Worm (Caenorhabditis elegans) whole organism, late embryonic: ENCODE data around the gene ctl-2.

Experiments used
- C08G9.2 ChIP-seq: sonication (generic microtip); optimal IDR thresholded peaks from 2 replicates; lab custom pipeline; 2016; ENCODE audit warnings: mild to moderate bottlenecking, missing genetic modification characterization, moderate library complexity, missing compliant biosample characterization
- C38D4.7 ChIP-seq: fragments of 200-800 bp; sonication (Bioruptor generic); optimal IDR thresholded peaks from 2 replicates; lab custom pipeline; 2018; ENCODE audit warnings: mild to moderate bottlenecking, missing genetic modification characterization, moderate library complexity, missing compliant biosample characterization
- K02D7.2 ChIP-seq: sonication (generic microtip); optimal IDR thresholded peaks from 2 replicates; lab custom pipeline; 2017; ENCODE audit warnings: mild to moderate bottlenecking, missing genetic modification characterization, missing compliant biosample characterization
- K09A11.1 ChIP-seq: sonication (generic microtip); optimal IDR thresholded peaks from 2 replicates; lab custom pipeline; 2017; ENCODE audit warnings: antibody characterized with exemption, mild to moderate bottlenecking, missing genetic modification characterization, missing compliant biosample characterization; ENCODE audit not compliant: insufficient read depth
- T23F11.4 ChIP-seq: fragments of 200-800 bp; sonication (Bioruptor generic); optimal IDR thresholded peaks from 2 replicates; lab custom pipeline; 2018; ENCODE audit warnings: mild to moderate bottlenecking, missing genetic modification characterization, missing compliant biosample characterization
- Y22D7AL.16 ChIP-seq: sonication (generic microtip); optimal IDR thresholded peaks from 2 replicates; lab custom pipeline; 2016; ENCODE audit warnings: missing genetic modification characterization, missing compliant biosample characterization
- ahr-1 ChIP-seq: sonication (generic microtip); optimal IDR thresholded peaks from 2 replicates; lab custom pipeline; 2016; ENCODE audit warnings: missing genetic modification characterization, missing compliant biosample characterization
- ama-1 ChIP-seq: fragments of 150-350 bp; optimal IDR thresholded peaks from 2 replicates; lab custom pipeline; 2014
- ceh-14 ChIP-seq: sonication (generic microtip); optimal IDR thresholded peaks from 2 replicates; lab custom pipeline; 2016; ENCODE audit warnings: missing genotype, missing genetic modification characterization, missing compliant biosample characterization
- ceh-18 ChIP-seq: sonication (generic microtip); optimal IDR thresholded peaks from 2 replicates; lab custom pipeline; 2016; ENCODE audit warnings: missing genetic modification characterization, missing compliant biosample characterization
- ceh-19 ChIP-seq: fragments of 200-800 bp; sonication (Bioruptor generic); optimal IDR thresholded peaks from 2 replicates; lab custom pipeline; 2018; ENCODE audit warnings: mild to moderate bottlenecking, missing genetic modification characterization, missing compliant biosample characterization
- ceh-22 ChIP-seq: sonication (generic microtip); optimal IDR thresholded peaks from 2 replicates; lab custom pipeline; 2017; ENCODE audit warnings: missing biosample characterization, missing genetic modification characterization
- ceh-24 ChIP-seq: sonication (generic microtip); optimal IDR thresholded peaks from 2 replicates; lab custom pipeline; 2016; ENCODE audit warnings: mild to moderate bottlenecking, missing genetic modification characterization, missing compliant biosample characterization
- ceh-30 ChIP-seq: fragments of 150-350 bp; optimal IDR thresholded peaks from 2 replicates; lab custom pipeline; 2014; ENCODE audit warnings: missing biosample characterization, missing genetic modification characterization
- ceh-31 ChIP-seq: sonication (generic microtip); optimal IDR thresholded peaks from 2 replicates; lab custom pipeline; 2016; ENCODE audit warnings: missing genetic modification characterization, missing compliant biosample characterization
- ceh-34 ChIP-seq: sonication (generic microtip); optimal IDR thresholded peaks from 2 replicates; lab custom pipeline; 2016; ENCODE audit warnings: mild to moderate bottlenecking, missing genetic modification characterization, missing compliant biosample characterization
- ceh-48 ChIP-seq: sonication (generic microtip); optimal IDR thresholded peaks from 2 replicates; lab custom pipeline; 2016; ENCODE audit warnings: missing genetic modification characterization, inconsistent platforms, missing compliant biosample characterization
- ceh-6 ChIP-seq: fragments of 200-800 bp; sonication (Bioruptor generic); optimal IDR thresholded peaks from 2 replicates; lab custom pipeline; 2018; ENCODE audit warnings: mild to moderate bottlenecking, missing genetic modification characterization, missing compliant biosample characterization
- che-1 ChIP-seq: sonication (generic microtip); optimal IDR thresholded peaks from 2 replicates; lab custom pipeline; 2016; ENCODE audit warnings: mild to moderate bottlenecking, missing genetic modification characterization, missing compliant biosample characterization
- dmd-4 ChIP-seq: sonication (generic microtip); optimal IDR thresholded peaks from 2 replicates; lab custom pipeline; 2016; ENCODE audit warnings: borderline replicate concordance, missing genetic modification characterization, missing compliant biosample characterization
- elt-4 ChIP-seq: sonication (generic microtip); optimal IDR thresholded peaks from 2 replicates; lab custom pipeline; 2016; ENCODE audit warnings: missing genetic modification characterization, missing compliant biosample characterization
- ets-4 ChIP-seq: sonication (generic microtip); optimal IDR thresholded peaks from 2 replicates; lab custom pipeline; 2016; ENCODE audit warnings: missing genetic modification characterization, missing compliant biosample characterization
- eyg-1 ChIP-seq: sonication (generic microtip); optimal IDR thresholded peaks from 2 replicates; lab custom pipeline; 2016; ENCODE audit warnings: missing genotype, missing genetic modification characterization, missing compliant biosample characterization
- fkh-6 ChIP-seq: sonication (generic microtip); optimal IDR thresholded peaks from 2 replicates; lab custom pipeline; 2016; ENCODE audit warnings: missing genetic modification characterization, missing compliant biosample characterization
- hlh-13 ChIP-seq: fragments of 200-800 bp; sonication (Bioruptor generic); optimal IDR thresholded peaks from 2 replicates; lab custom pipeline; 2018; ENCODE audit warnings: mild to moderate bottlenecking, missing genetic modification characterization, missing compliant biosample characterization
- hlh-30 ChIP-seq: sonication (generic microtip); optimal IDR thresholded peaks from 2 replicates; lab custom pipeline; 2017; ENCODE audit warnings: antibody characterized with exemption, missing genetic modification characterization, missing compliant biosample characterization; ENCODE audit not compliant: insufficient read depth
- hlh-6 ChIP-seq: sonication (generic microtip); optimal IDR thresholded peaks from 2 replicates; lab custom pipeline; 2016; ENCODE audit warnings: missing genotype, missing genetic modification characterization, missing compliant biosample characterization
- lim-6 ChIP-seq: sonication (generic microtip); optimal IDR thresholded peaks from 2 replicates; lab custom pipeline; 2016; ENCODE audit warnings: missing genetic modification characterization, missing compliant biosample characterization
- lin-11 ChIP-seq: fragments of 200-800 bp; sonication (Bioruptor generic); optimal IDR thresholded peaks from 2 replicates; lab custom pipeline; 2018; ENCODE audit warnings: mild to moderate bottlenecking, missing genetic modification characterization, missing compliant biosample characterization
- madf-2 ChIP-seq: sonication (generic microtip); optimal IDR thresholded peaks from 2 replicates; lab custom pipeline; 2017; ENCODE audit warnings: missing genetic modification characterization, missing compliant biosample characterization
- mec-3 ChIP-seq: sonication (generic microtip); optimal IDR thresholded peaks from 2 replicates; lab custom pipeline; 2016; ENCODE audit warnings: borderline replicate concordance, missing genetic modification characterization, missing compliant biosample characterization
- nhr-11 ChIP-seq: fragments of 150-350 bp; optimal IDR thresholded peaks from 2 replicates; lab custom pipeline; 2014; ENCODE audit warnings: missing biosample characterization, missing genetic modification characterization
- nhr-232 ChIP-seq: sonication (generic microtip); optimal IDR thresholded peaks from 2 replicates; lab custom pipeline; 2016; ENCODE audit warnings: missing genetic modification characterization, missing compliant biosample characterization
- npax-4 ChIP-seq: sonication (generic microtip); optimal IDR thresholded peaks from 2 replicates; lab custom pipeline; 2016; ENCODE audit warnings: missing genetic modification characterization, missing compliant biosample characterization
- odd-2 ChIP-seq: sonication (generic microtip); optimal IDR thresholded peaks from 2 replicates; lab custom pipeline; 2017; ENCODE audit warnings: antibody characterized with exemption, mild to moderate bottlenecking, missing genetic modification characterization, missing compliant biosample characterization
- pag-3 ChIP-seq: sonication (generic microtip); optimal IDR thresholded peaks from 2 replicates; lab custom pipeline; 2016; ENCODE audit warnings: missing compliant biosample characterization, missing genetic modification characterization, borderline replicate concordance
- pat-9 ChIP-seq: fragments of 200-800 bp; sonication (Bioruptor generic); optimal IDR thresholded peaks from 2 replicates; lab custom pipeline; 2018; ENCODE audit warnings: mild to moderate bottlenecking, missing genetic modification characterization, moderate library complexity, missing compliant biosample characterization
- pax-1 ChIP-seq: fragments of 150-350 bp; optimal IDR thresholded peaks from 2 replicates; lab custom pipeline; 2014; ENCODE audit warnings: missing biosample characterization, missing genetic modification characterization
- pha-2 ChIP-seq: sonication (generic microtip); optimal IDR thresholded peaks from 2 replicates; lab custom pipeline; 2017; ENCODE audit warnings: mild to moderate bottlenecking, missing genetic modification characterization, missing compliant biosample characterization
- pha-4 ChIP-seq: fragments of 150-350 bp; optimal IDR thresholded peaks from 2 replicates; lab custom pipeline; 2018; ENCODE audit warnings: missing biosample characterization, missing genetic modification reagents, missing genetic modification characterization
- pqm-1 ChIP-seq: sonication (generic microtip); optimal IDR thresholded peaks from 2 replicates; lab custom pipeline; 2016; ENCODE audit warnings: missing genetic modification characterization, missing compliant biosample characterization
- pros-1 ChIP-seq: fragments of 150-350 bp; optimal IDR thresholded peaks from 2 replicates; lab custom pipeline; 2014; ENCODE audit warnings: missing biosample characterization, missing genetic modification reagents, missing genetic modification characterization
- ref-2 ChIP-seq: sonication (generic microtip); optimal IDR thresholded peaks from 2 replicates; lab custom pipeline; 2016; ENCODE audit warnings: missing genetic modification characterization, missing compliant biosample characterization
- rnt-1 ChIP-seq: sonication (generic microtip); optimal IDR thresholded peaks from 2 replicates; lab custom pipeline; 2016; ENCODE audit warnings: missing genetic modification characterization, missing compliant biosample characterization
- sdc-2 ChIP-seq: sonication (generic microtip); optimal IDR thresholded peaks from 2 replicates; lab custom pipeline; 2016; ENCODE audit warnings: missing genotype, missing genetic modification characterization, missing compliant biosample characterization
- sox-4 ChIP-seq: sonication (generic microtip); optimal IDR thresholded peaks from 2 replicates; lab custom pipeline; 2017; ENCODE audit warnings: mild to moderate bottlenecking, missing genetic modification characterization, inconsistent platforms, missing compliant biosample characterization
- syd-9 ChIP-seq: sonication (generic microtip); optimal IDR thresholded peaks from 2 replicates; lab custom pipeline; 2016; ENCODE audit warnings: mild to moderate bottlenecking, missing genetic modification characterization, moderate library complexity, missing compliant biosample characterization
- tbx-7 ChIP-seq: sonication (generic microtip); optimal IDR thresholded peaks from 2 replicates; lab custom pipeline; 2016; ENCODE audit warnings: missing genotype, missing genetic modification characterization, missing compliant biosample characterization
- unc-3 ChIP-seq, 2 experiments: fragments of 200-800 bp in 1 of 2; sonication (Bioruptor generic) in 1 of 2; sonication (generic microtip) in 1 of 2; conservative IDR thresholded peaks in 1 of 2; optimal IDR thresholded peaks in 1 of 2; 2 replicates each; pipeline versions ENCODE4 v1.3.6 to Lab custom; 2016 to 2022; ENCODE audit warnings: missing compliant biosample characterization in 2 of 2, missing genetic modification characterization in 2 of 2, missing genetic modification reagents in 1 of 2
- unc-55 ChIP-seq: sonication (generic microtip); optimal IDR thresholded peaks from 2 replicates; lab custom pipeline; 2017; ENCODE audit warnings: missing biosample characterization, missing genetic modification reagents, missing genetic modification characterization
- zip-5 ChIP-seq: sonication (generic microtip); optimal IDR thresholded peaks from 2 replicates; lab custom pipeline; 2016; ENCODE audit warnings: missing genetic modification characterization, missing compliant biosample characterization
- ztf-16 ChIP-seq: sonication (generic microtip); optimal IDR thresholded peaks from 2 replicates; lab custom pipeline; 2017; ENCODE audit warnings: missing genetic modification characterization, missing compliant biosample characterization

ctl-2 gene

DNA sequence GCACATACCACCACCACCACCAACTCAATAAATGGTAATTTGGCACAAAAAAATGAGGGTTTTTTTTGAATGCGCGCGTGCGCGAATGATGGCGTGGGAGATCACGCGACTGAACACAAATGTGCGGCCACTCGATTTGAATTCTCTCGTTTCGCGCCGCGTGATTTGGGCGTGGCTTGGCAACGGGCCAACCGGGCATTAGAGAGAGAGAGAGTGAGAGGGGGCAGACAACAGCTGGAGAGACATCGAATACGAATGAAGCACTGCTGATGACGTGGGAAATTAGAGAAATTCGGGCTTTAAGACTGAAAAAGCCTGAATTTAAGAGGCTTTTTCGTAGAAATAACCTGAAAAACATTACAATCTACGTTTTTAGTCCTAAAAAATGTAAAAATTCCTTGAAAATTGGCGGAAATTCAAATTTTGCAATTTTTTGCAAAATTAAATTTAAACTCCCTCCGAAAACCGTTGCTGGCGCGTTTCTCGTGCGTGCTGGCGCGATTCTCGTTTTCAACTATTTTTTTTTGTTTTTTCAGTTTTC lies 50.4 kb downstream of the ctl-2 start (continued):
- peak; percentile 38 for TF ChIP-seq K02D7.2 (tag; lab: Kevin White, UChicago)
- TF ChIP-seq odd-2 (tag; lab: Kevin White, UChicago): no peak
- TF ChIP-seq pros-1 (tag; lab: Kevin White, UChicago): peak; percentile 55
- no peak for TF ChIP-seq nhr-232 (tag; lab: Kevin White, UChicago)
- TF ChIP-seq dmd-4: no peak
- TF ChIP-seq ceh-24 (tag; lab: Kevin White, UChicago): no peak
- TF ChIP-seq nhr-11 (tag; lab: Kevin White, UChicago): no peak
- peak; percentile 0 for TF ChIP-seq lin-11 (tag; lab: Kevin White, UChicago)
- TF ChIP-seq ceh-48: no peak
- peak; percentile 90 for TF ChIP-seq ama-1 (lab: Kevin White, UChicago)
- TF ChIP-seq pag-3 (tag; lab: Kevin White, UChicago): no peak
- TF ChIP-seq elt-4 (tag; lab: Kevin White, UChicago): no peak
- TF ChIP-seq hlh-13 (GFP tag; lab: Kevin White, UChicago): no peak
- TF ChIP-seq ets-4 (tag; lab: Kevin White, UChicago): peak; percentile 72
- TF ChIP-seq pha-2 (tag; lab: Kevin White, UChicago): peak; percentile 53
- TF ChIP-seq ahr-1 (tag; lab: Kevin White, UChicago): peak; percentile 39
- peak; percentile 88 for TF ChIP-seq ceh-34 (tag; lab: Kevin White, UChicago)
- peak; percentile 88 for TF ChIP-seq ref-2 (tag; lab: Kevin White, UChicago)
- no peak for TF ChIP-seq lim-6 (tag; lab: Kevin White, UChicago)
- TF ChIP-seq pax-1 (tag; lab: Kevin White, UChicago): no peak
- TF ChIP-seq ceh-30 (tag; lab: Kevin White, UChicago): no peak
- TF ChIP-seq zip-5 (tag; lab: Kevin White, UChicago): no peak
- TF ChIP-seq unc-55 (GFP tag; lab: Kevin White, UChicago): peak; percentile 74
- peak; percentile 16 for TF ChIP-seq che-1
- peak; percentile 61 for TF ChIP-seq C08G9.2
- peak; percentile 15 for TF ChIP-seq ceh-6
- TF ChIP-seq sox-4 (tag; lab: Kevin White, UChicago): peak; percentile 11
- TF ChIP-seq pat-9: peak; percentile 67
- TF ChIP-seq Y22D7AL.16 (tag; lab: Kevin White, UChicago): peak; percentile 36
- TF ChIP-seq ceh-22 (tag; lab: Kevin White, UChicago): peak; percentile 47
- peak; percentile 10 for TF ChIP-seq tbx-7 (tag; lab: Kevin White, UChicago)
- peak; percentile 85 for TF ChIP-seq rnt-1 (tag; lab: Kevin White, UChicago)
- no peak for TF ChIP-seq pha-4
- peak; percentile 99 for TF ChIP-seq madf-2 (tag; lab: Kevin White, UChicago)
- peak; percentile 36 for TF ChIP-seq syd-9 (tag; lab: Kevin White, UChicago)
- peak; percentile 37 for TF ChIP-seq hlh-6 (tag; lab: Kevin White, UChicago)
- no peak for TF ChIP-seq unc-3 (GFP tag; conservative IDR thresholded peaks at IDR 0.05; lab: Robert Waterston, UW)
- TF ChIP-seq unc-3 (tag; optimal IDR thresholded peaks at IDR 0.05; lab: Kevin White, UChicago): peak; percentile 56
- peak; percentile 9 for TF ChIP-seq C38D4.7 (GFP tag; lab: Kevin White, UChicago)
- peak; percentile 27 for TF ChIP-seq ztf-16 (tag; lab: Kevin White, UChicago)
- peak; percentile 97 for TF ChIP-seq hlh-30 (tag; lab: Kevin White, UChicago)
- TF ChIP-seq ceh-31: peak; percentile 90
- no peak for TF ChIP-seq mec-3
- TF ChIP-seq ceh-14: peak; percentile 79
- TF ChIP-seq ceh-19 (GFP tag; lab: Kevin White, UChicago): peak; percentile 74
- peak; percentile 70 for TF ChIP-seq fkh-6 (tag; lab: Kevin White, UChicago)
- peak; percentile 26 for TF ChIP-seq T23F11.4
- peak; percentile 60 for TF ChIP-seq sdc-2
- TF ChIP-seq eyg-1 (tag; lab: Kevin White, UChicago): no peak
- TF ChIP-seq pqm-1 (tag; lab: Kevin White, UChicago): no peak
- TF ChIP-seq K09A11.1 (tag; lab: Kevin White, UChicago): peak; percentile 6
- TF ChIP-seq ceh-18: peak; percentile 93
- no peak for TF ChIP-seq npax-4
